Worm (Caenorhabditis elegans) whole organism, L3 larva: Measurements from ENCODE around the gene tmem-132.

Source experiments
- ama-1 ChIP-seq: fragments of 150-350 bp; optimal IDR thresholded peaks from 2 replicates; lab custom pipeline; 2018
- elt-3 ChIP-seq, 3 experiments: fragments of 150-350 bp in 1 of 3; sonication (generic microtip) in 2 of 3; optimal IDR thresholded peaks; 2 replicates in 2 of 3; 4 replicates in 1 of 3; lab custom pipeline; 2014 to 2017; ENCODE audit warnings: missing biosample characterization in 3 of 3, missing genetic modification characterization in 3 of 3
- jun-1 ChIP-seq: fragments of 150-350 bp; optimal IDR thresholded peaks from 2 replicates; lab custom pipeline; 2014; ENCODE audit warnings: missing biosample characterization, missing genetic modification reagents, missing genetic modification characterization
- nhr-11 ChIP-seq: fragments of 150-350 bp; optimal IDR thresholded peaks from 2 replicates; lab custom pipeline; 2014; ENCODE audit warnings: missing biosample characterization, missing genetic modification characterization
- nhr-12 ChIP-seq: fragments of 150-350 bp; optimal IDR thresholded peaks from 2 replicates; lab custom pipeline; 2014; ENCODE audit warnings: missing biosample characterization, missing genetic modification characterization
- nhr-67 ChIP-seq: fragments of 150-350 bp; optimal IDR thresholded peaks from 2 replicates; lab custom pipeline; 2014; ENCODE audit warnings: missing biosample characterization, missing genetic modification characterization
- nhr-76 ChIP-seq: fragments of 150-350 bp; sonication (generic microtip); optimal IDR thresholded peaks from 5 replicates; lab custom pipeline; 2014; ENCODE audit warnings: missing biosample characterization, missing genetic modification characterization
- unc-62 ChIP-seq: fragments of 150-350 bp; sonication (generic microtip); optimal IDR thresholded peaks from 4 replicates; lab custom pipeline; 2014; ENCODE audit warnings: missing biosample characterization, missing genetic modification reagents, missing genetic modification characterization
- ztf-11 ChIP-seq: fragments of 150-350 bp; optimal IDR thresholded peaks from 2 replicates; lab custom pipeline; 2014; ENCODE audit warnings: missing biosample characterization, missing genetic modification characterization
- ztf-4 ChIP-seq: fragments of 150-350 bp; optimal IDR thresholded peaks from 2 replicates; lab custom pipeline; 2014; ENCODE audit warnings: missing biosample characterization, missing genetic modification characterization

DNA sequence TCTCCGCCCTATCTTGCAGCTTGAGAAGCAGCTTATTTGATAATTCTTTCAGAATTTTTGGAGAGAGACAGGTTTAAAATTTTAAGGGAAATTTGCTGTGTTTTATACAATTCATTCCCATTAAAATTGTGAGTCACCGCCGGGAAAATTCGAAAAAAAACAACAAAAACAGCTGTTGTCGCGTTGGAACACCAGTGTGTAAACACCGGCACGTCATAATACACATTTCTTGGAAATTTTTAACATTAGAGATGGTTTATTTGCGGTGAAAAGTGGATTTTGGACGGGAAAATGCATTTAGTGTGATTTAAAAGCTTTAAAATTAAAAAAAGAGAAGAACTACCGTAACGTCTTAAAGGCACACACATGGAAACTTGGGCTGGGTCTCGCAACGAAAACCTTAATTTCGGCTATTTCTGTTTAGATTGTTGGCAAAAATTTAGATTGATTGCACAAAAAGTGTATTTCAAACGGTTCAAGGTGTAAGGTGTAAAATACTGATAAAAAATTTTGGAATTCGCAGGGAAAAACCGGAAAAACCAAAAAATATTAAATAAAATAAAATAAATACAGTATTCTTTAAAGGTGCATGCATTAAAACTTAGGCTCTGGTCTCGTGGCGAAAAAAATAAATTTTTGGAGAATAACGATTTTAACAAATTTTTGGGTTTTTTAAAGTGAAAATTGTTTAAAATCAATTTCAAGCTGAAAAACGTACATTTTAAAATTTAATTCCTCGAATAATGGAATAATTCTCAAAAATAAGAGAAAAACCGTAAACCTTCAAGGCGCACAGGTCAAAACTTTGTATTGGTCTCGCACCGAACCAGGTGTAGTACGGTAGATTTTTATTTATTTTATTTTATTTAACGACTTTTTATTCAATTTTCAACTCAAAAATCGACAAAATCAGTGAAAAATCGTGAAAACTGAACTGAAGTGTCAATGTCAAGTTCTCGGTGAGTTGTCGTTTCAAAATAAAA lies 9.1 kb upstream of the tmem-132 start, which contains the start of gene cosa-1:
- no peak for TF ChIP-seq unc-62
- TF ChIP-seq ztf-11 (tag; lab: Kevin White, UChicago) = no peak
- TF ChIP-seq nhr-12 (tag; lab: Kevin White, UChicago) = no peak
- TF ChIP-seq elt-3 (tag; optimal IDR thresholded peaks at IDR 0.05; lab: Kevin White, UChicago) = no peak
- TF ChIP-seq ama-1 (lab: Kevin White, UChicago) = no peak
- TF ChIP-seq nhr-67 (tag; lab: Kevin White, UChicago) = no peak
- TF ChIP-seq ztf-4 (tag; lab: Kevin White, UChicago) = no peak
- TF ChIP-seq jun-1 (tag; lab: Kevin White, UChicago) = no peak
- no peak for TF ChIP-seq nhr-11
- TF ChIP-seq nhr-76 (tag; lab: Kevin White, UChicago) = no peak
